Worm (Caenorhabditis elegans) whole organism, L2 larva: ENCODE data around the gene apn-1.

ENCODE experiments used
- C34F6.9 ChIP-seq: fragments of 150-350 bp; optimal IDR thresholded peaks from 2 replicates; lab custom pipeline; 2014; ENCODE audit warnings: missing biosample characterization, missing genetic modification characterization
- F13H6.1 ChIP-seq: sonication (generic microtip); optimal IDR thresholded peaks from 2 replicates; lab custom pipeline; 2016; ENCODE audit warnings: missing genetic modification characterization, missing compliant biosample characterization
- Y55F3AM.14 ChIP-seq: fragments of 200-800 bp; sonication (Bioruptor generic); optimal IDR thresholded peaks from 2 replicates; lab custom pipeline; 2018; ENCODE audit warnings: mild to moderate bottlenecking, missing genetic modification characterization, missing compliant biosample characterization
- alr-1 ChIP-seq: fragments of 150-350 bp; optimal IDR thresholded peaks from 2 replicates; lab custom pipeline; 2014; ENCODE audit warnings: missing biosample characterization, missing genetic modification characterization
- aly-2 ChIP-seq: fragments of 150-350 bp; optimal IDR thresholded peaks from 2 replicates; lab custom pipeline; 2014; ENCODE audit warnings: missing biosample characterization, missing genetic modification characterization
- ama-1 ChIP-seq: fragments of 150-350 bp; optimal IDR thresholded peaks from 2 replicates; lab custom pipeline; 2018; ENCODE audit warnings: inconsistent platforms
- ceh-16 ChIP-seq: fragments of 150-350 bp; optimal IDR thresholded peaks from 2 replicates; lab custom pipeline; 2014; ENCODE audit warnings: missing biosample characterization, missing genetic modification characterization
- ceh-82 ChIP-seq: fragments of 150-350 bp; optimal IDR thresholded peaks from 2 replicates; lab custom pipeline; 2014; ENCODE audit warnings: missing biosample characterization, missing genetic modification characterization
- crh-2 ChIP-seq: sonication (generic microtip); optimal IDR thresholded peaks from 2 replicates; lab custom pipeline; 2017; ENCODE audit warnings: missing biosample characterization, missing genetic modification characterization
- dmd-4 ChIP-seq: sonication (generic microtip); optimal IDR thresholded peaks from 2 replicates; lab custom pipeline; 2017; ENCODE audit warnings: missing biosample characterization, missing genetic modification characterization
- egl-27 ChIP-seq: sonication (generic microtip); optimal IDR thresholded peaks from 3 replicates; lab custom pipeline; 2017; ENCODE audit warnings: missing biosample characterization, missing genetic modification reagents, missing genetic modification characterization
- elt-3 ChIP-seq: sonication (generic microtip); optimal IDR thresholded peaks from 2 replicates; lab custom pipeline; 2017; ENCODE audit warnings: missing biosample characterization, missing genetic modification characterization
- fos-1 ChIP-seq: fragments of 150-350 bp; optimal IDR thresholded peaks from 2 replicates; lab custom pipeline; 2014; ENCODE audit warnings: missing biosample characterization, missing genetic modification characterization
- gmeb-1 ChIP-seq: fragments of 150-350 bp; optimal IDR thresholded peaks from 2 replicates; lab custom pipeline; 2014; ENCODE audit warnings: missing biosample characterization, missing genetic modification characterization
- lin-11 ChIP-seq: fragments of 150-350 bp; sonication (generic microtip); optimal IDR thresholded peaks from 2 replicates; lab custom pipeline; 2014; ENCODE audit warnings: missing biosample characterization, missing genetic modification characterization, inconsistent platforms, mixed read lengths
- lin-13 ChIP-seq: fragments of 150-350 bp; optimal IDR thresholded peaks from 2 replicates; lab custom pipeline; 2014; ENCODE audit warnings: missing biosample characterization, missing genetic modification reagents, missing genetic modification characterization
- lin-39 ChIP-seq: fragments of 150-350 bp; optimal IDR thresholded peaks from 2 replicates; lab custom pipeline; 2014; ENCODE audit warnings: missing biosample characterization, missing genetic modification reagents, missing genetic modification characterization
- lsy-2 ChIP-seq, 2 experiments: fragments of 150-350 bp in 1 of 2; sonication (generic microtip) in 1 of 2; optimal IDR thresholded peaks; 2 replicates each; lab custom pipeline; 2014 to 2017; ENCODE audit warnings: missing biosample characterization in 2 of 2, missing genetic modification characterization in 2 of 2
- mab-5 ChIP-seq: fragments of 150-350 bp; optimal IDR thresholded peaks from 2 replicates; lab custom pipeline; 2014; ENCODE audit warnings: missing biosample characterization, missing genetic modification characterization
- mbf-1 ChIP-seq: sonication (generic microtip); optimal IDR thresholded peaks from 2 replicates; lab custom pipeline; 2017; ENCODE audit warnings: missing biosample characterization, missing genetic modification characterization
- nhr-10 ChIP-seq: sonication (generic microtip); optimal IDR thresholded peaks from 2 replicates; lab custom pipeline; 2017; ENCODE audit warnings: missing biosample characterization, missing genetic modification characterization
- nhr-11 ChIP-seq: fragments of 150-350 bp; optimal IDR thresholded peaks from 2 replicates; lab custom pipeline; 2014; ENCODE audit warnings: missing biosample characterization, missing genetic modification characterization
- nhr-12 ChIP-seq: fragments of 150-350 bp; optimal IDR thresholded peaks from 2 replicates; lab custom pipeline; 2014; ENCODE audit warnings: missing biosample characterization, missing genetic modification characterization
- nhr-129 ChIP-seq: fragments of 150-350 bp; optimal IDR thresholded peaks from 2 replicates; lab custom pipeline; 2014; ENCODE audit warnings: missing biosample characterization, missing genetic modification characterization
- nhr-21 ChIP-seq: fragments of 150-350 bp; optimal IDR thresholded peaks from 2 replicates; lab custom pipeline; 2014; ENCODE audit warnings: missing biosample characterization, missing genetic modification characterization
- nhr-23 ChIP-seq: fragments of 150-350 bp; optimal IDR thresholded peaks from 2 replicates; lab custom pipeline; 2014; ENCODE audit warnings: missing biosample characterization, missing genetic modification reagents, missing genetic modification characterization
- nhr-237 ChIP-seq: fragments of 150-350 bp; optimal IDR thresholded peaks from 2 replicates; lab custom pipeline; 2014; ENCODE audit warnings: missing biosample characterization, missing genetic modification characterization
- nhr-25 ChIP-seq: fragments of 150-350 bp; sonication (generic microtip); optimal IDR thresholded peaks from 3 replicates; lab custom pipeline; 2014; ENCODE audit warnings: missing biosample characterization, missing genetic modification characterization
- nhr-77 ChIP-seq: fragments of 150-350 bp; optimal IDR thresholded peaks from 2 replicates; lab custom pipeline; 2014; ENCODE audit warnings: missing biosample characterization, missing genetic modification characterization
- peb-1 ChIP-seq: fragments of 150-350 bp; optimal IDR thresholded peaks from 2 replicates; lab custom pipeline; 2014; ENCODE audit warnings: missing biosample characterization, missing genetic modification characterization
- skn-1 ChIP-seq: sonication (generic microtip); optimal IDR thresholded peaks from 2 replicates; lab custom pipeline; 2017; ENCODE audit warnings: missing biosample characterization, missing genetic modification characterization
- sma-3 ChIP-seq: sonication (generic microtip); optimal IDR thresholded peaks from 2 replicates; lab custom pipeline; 2016; ENCODE audit warnings: missing genetic modification reagents, missing genetic modification characterization, missing compliant biosample characterization
- sma-9 ChIP-seq, 2 experiments: fragments of 150-350 bp in 1 of 2; sonication (generic microtip) in 1 of 2; optimal IDR thresholded peaks; 2 replicates each; lab custom pipeline; 2014 to 2016; ENCODE audit warnings: missing genetic modification characterization in 2 of 2, mild to moderate bottlenecking in 1 of 2, missing biosample characterization in 1 of 2, missing compliant biosample characterization in 1 of 2, missing genetic modification reagents in 1 of 2, moderate library complexity in 1 of 2
- snpc-4 ChIP-seq: fragments of 150-350 bp; optimal IDR thresholded peaks from 2 replicates; lab custom pipeline; 2014; ENCODE audit warnings: missing biosample characterization, missing genetic modification characterization
- unc-39 ChIP-seq: fragments of 150-350 bp; optimal IDR thresholded peaks from 2 replicates; lab custom pipeline; 2014; ENCODE audit warnings: missing biosample characterization, missing genetic modification characterization
- unc-55 ChIP-seq: fragments of 150-350 bp; sonication (generic microtip); optimal IDR thresholded peaks from 3 replicates; lab custom pipeline; 2014; ENCODE audit warnings: missing biosample characterization, missing genetic modification reagents, missing genetic modification characterization
- unc-62 ChIP-seq: fragments of 150-350 bp; optimal IDR thresholded peaks from 2 replicates; lab custom pipeline; 2014; ENCODE audit warnings: missing biosample characterization, missing genetic modification reagents, missing genetic modification characterization
- zag-1 ChIP-seq: fragments of 150-350 bp; optimal IDR thresholded peaks from 2 replicates; lab custom pipeline; 2014; ENCODE audit warnings: missing biosample characterization, missing genetic modification characterization
- ztf-1 ChIP-seq: fragments of 200-800 bp; sonication (Bioruptor generic); conservative IDR thresholded peaks from 2 replicates; pipeline ENCODE4 v1.3.6; 2022; ENCODE audit warnings: missing genetic modification characterization, missing compliant biosample characterization
- ztf-11 ChIP-seq: sonication (generic microtip); optimal IDR thresholded peaks from 2 replicates; lab custom pipeline; 2017; ENCODE audit warnings: missing biosample characterization, missing genetic modification characterization
- ztf-4 ChIP-seq: fragments of 150-350 bp; optimal IDR thresholded peaks from 2 replicates; lab custom pipeline; 2014; ENCODE audit warnings: missing biosample characterization, missing genetic modification characterization

Gene apn-1

ce11 chrII:8037863-8038262, 9.5 kb upstream of the apn-1 start, which contains the start of gene C08B11.9:
Gene C08B11.9, minus strand, starts transcription at chrII:8038169.
- no peak for TF ChIP-seq ama-1 (lab: Kevin White, UChicago)
- TF ChIP-seq alr-1 (tag; lab: Kevin White, UChicago): no peak
- TF ChIP-seq lin-13 (GFP tag; lab: Kevin White, UChicago): no peak
- no peak for TF ChIP-seq F13H6.1 (tag; lab: Kevin White, UChicago)
- TF ChIP-seq nhr-23: no peak
- no peak for TF ChIP-seq nhr-10 (tag; lab: Kevin White, UChicago)
- no peak for TF ChIP-seq lin-39 (tag; lab: Kevin White, UChicago)
- TF ChIP-seq zag-1 (tag; lab: Kevin White, UChicago): no peak
- TF ChIP-seq nhr-237: no peak
- TF ChIP-seq snpc-4: no peak
- TF ChIP-seq egl-27 (tag; lab: Kevin White, UChicago): no peak
- no peak for TF ChIP-seq unc-39 (tag; lab: Kevin White, UChicago)
- no peak for TF ChIP-seq unc-62 (GFP tag; lab: Kevin White, UChicago)
- no peak for TF ChIP-seq dmd-4
- TF ChIP-seq Y55F3AM.14 (GFP tag; lab: Kevin White, UChicago): no peak
- TF ChIP-seq ceh-16 (tag; lab: Kevin White, UChicago): no peak
- no peak for TF ChIP-seq ceh-82
- no peak for TF ChIP-seq elt-3 (tag; lab: Kevin White, UChicago)
- TF ChIP-seq nhr-77 (tag; lab: Kevin White, UChicago): no peak
- TF ChIP-seq crh-2 (tag; lab: Kevin White, UChicago): no peak

DNA sequence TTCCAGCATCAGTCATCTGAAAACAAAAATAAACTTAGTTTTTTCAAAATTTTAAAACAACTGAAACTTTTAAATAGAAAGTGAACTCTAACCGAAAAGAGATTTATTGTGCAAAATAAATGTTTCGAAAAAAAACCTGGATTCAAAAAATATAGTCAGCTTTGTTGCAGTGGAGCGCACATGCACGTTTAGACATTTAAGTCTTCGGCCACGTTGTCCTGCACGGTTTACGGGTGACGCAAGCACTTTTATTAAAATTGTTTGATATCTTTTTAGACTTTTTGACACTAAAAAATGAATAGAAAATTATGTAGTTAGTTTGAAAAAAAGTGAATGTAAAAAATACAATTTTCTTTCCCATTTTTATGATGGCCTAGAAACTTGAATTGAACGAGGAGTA, 7.9 kb upstream of the apn-1 start, which contains the start of the genes ubh-4 and algn-6:
TSS of gene ubh-4 (minus strand) at position 182 of the 400 bp plus-strand sequence.
TSS of gene algn-6 (plus strand) at position 387 of the 400 bp plus-strand sequence.
- TF ChIP-seq egl-27 (tag; lab: Kevin White, UChicago) (no peak), lin-11 (tag; lab: Kevin White, UChicago) (no peak), F13H6.1 (tag; lab: Kevin White, UChicago) (no peak), lin-13 (GFP tag; lab: Kevin White, UChicago) (peak; percentile 6), crh-2 (tag; lab: Kevin White, UChicago) (peak; percentile 62), unc-55 (GFP tag; lab: Kevin White, UChicago) (peak; percentile 72), gmeb-1 (tag; lab: Kevin White, UChicago) (peak; percentile 59), C34F6.9 (tag; lab: Kevin White, UChicago) (peak; percentile 86), snpc-4 (no peak), sma-9 (GFP tag; optimal IDR thresholded peaks at IDR 0.05; lab: Kevin White, UChicago) (peak; percentile 26), sma-9 (tag; optimal IDR thresholded peaks at IDR 0.05; lab: Kevin White, UChicago) (no peak), lsy-2 (tag; optimal IDR thresholded peaks at IDR 0.05; lab: Kevin White, UChicago) (peak; percentile 57 to 96), nhr-12 (no peak), nhr-129 (tag; lab: Kevin White, UChicago) (peak; percentile 61), fos-1 (tag; lab: Kevin White, UChicago) (peak; percentile 45), nhr-25 (tag; lab: Kevin White, UChicago) (no peak), sma-3 (GFP tag; lab: Kevin White, UChicago) (peak; percentile 66), skn-1 (peak; percentile 53), nhr-10 (tag; lab: Kevin White, UChicago) (no peak), elt-3 (tag; lab: Kevin White, UChicago) (no peak)

- no peak for TF ChIP-seq nhr-12
- no peak for TF ChIP-seq unc-62 (GFP tag; lab: Kevin White, UChicago)
- peak; percentile 66 for TF ChIP-seq C34F6.9 (tag; lab: Kevin White, UChicago)
- TF ChIP-seq F13H6.1 (tag; lab: Kevin White, UChicago): no peak
- TF ChIP-seq ztf-1 (GFP tag; lab: Robert Waterston, UW): no peak
- TF ChIP-seq nhr-25 (tag; lab: Kevin White, UChicago): no peak
- TF ChIP-seq snpc-4: no peak
- peak; percentile 38 for TF ChIP-seq nhr-129 (tag; lab: Kevin White, UChicago)
- no peak for TF ChIP-seq ztf-11
- TF ChIP-seq lin-39 (tag; lab: Kevin White, UChicago): no peak
- TF ChIP-seq unc-39 (tag; lab: Kevin White, UChicago): no peak
- no peak for TF ChIP-seq nhr-21
- TF ChIP-seq sma-9 (GFP tag; optimal IDR thresholded peaks at IDR 0.05; lab: Kevin White, UChicago): no peak
- TF ChIP-seq sma-9 (tag; optimal IDR thresholded peaks at IDR 0.05; lab: Kevin White, UChicago): no peak
- no peak for TF ChIP-seq egl-27 (tag; lab: Kevin White, UChicago)
- TF ChIP-seq mab-5 (tag; lab: Kevin White, UChicago): no peak
- no peak for TF ChIP-seq peb-1 (tag; lab: Kevin White, UChicago)
- no peak for TF ChIP-seq lin-11 (tag; lab: Kevin White, UChicago)
- no peak for TF ChIP-seq sma-3 (GFP tag; lab: Kevin White, UChicago)
- TF ChIP-seq nhr-10 (tag; lab: Kevin White, UChicago): no peak
- TF ChIP-seq nhr-77 (tag; lab: Kevin White, UChicago): no peak
- no peak for TF ChIP-seq aly-2 (tag; lab: Kevin White, UChicago)
- no peak for TF ChIP-seq nhr-23
- no peak for TF ChIP-seq ceh-16 (tag; lab: Kevin White, UChicago)
- TF ChIP-seq skn-1: no peak
- peak; percentile 67 for TF ChIP-seq unc-55 (GFP tag; lab: Kevin White, UChicago)
- TF ChIP-seq fos-1 (tag; lab: Kevin White, UChicago): no peak
- no peak for TF ChIP-seq zag-1 (tag; lab: Kevin White, UChicago)
- TF ChIP-seq ztf-4 (tag; lab: Kevin White, UChicago): no peak
- peak; percentile 34 for TF ChIP-seq lin-13 (GFP tag; lab: Kevin White, UChicago)
- TF ChIP-seq Y55F3AM.14 (GFP tag; lab: Kevin White, UChicago): no peak
- no peak for TF ChIP-seq mbf-1 (tag; lab: Kevin White, UChicago)
- TF ChIP-seq nhr-11 (tag; lab: Kevin White, UChicago): no peak
- TF ChIP-seq lsy-2 (tag; optimal IDR thresholded peaks at IDR 0.05; lab: Kevin White, UChicago): peak in 1 of 2 experiments; percentile 69
- TF ChIP-seq, all 48 proteins: peak for 5
Observed at ce11 chrII:8041642-8042041, 5.7 kb upstream of the apn-1 start.
